Worm (Caenorhabditis elegans): ENCODE data around the gene ZK370.6.

ce11 chrIII:8743796-8744404, at the start of gene ZK370.6:
- TF ChIP-seq egl-27 (tag; optimal IDR thresholded peaks at IDR 0.05) (no peak), nhr-77 (tag; optimal IDR thresholded peaks at IDR 0.05) (no peak), aly-2 (tag; optimal IDR thresholded peaks at IDR 0.05) (no peak), lsy-2 (tag; optimal IDR thresholded peaks at IDR 0.05) (no peak), ceh-82 (tag; optimal IDR thresholded peaks at IDR 0.05) (no peak)
